Fruit fly (Drosophila melanogaster) whole organism, embryonic: Measurements from ENCODE around the gene Polr2M.
A peak's percentile ranks its signal among the peaks of the same experiment; 100 is the strongest.

ENCODE experiments used
- Bdp1 ChIP-seq: fragments of 200-800 bp; sonication (Bioruptor generic); optimal IDR thresholded peaks from 3 replicates; lab custom pipeline; 2016; ENCODE audit warnings: missing biosample characterization, missing genetic modification characterization
- Bgb ChIP-seq: fragments of 200-800 bp; sonication (Bioruptor generic); IDR thresholded peaks from 2 replicates; pipeline ENCODE4 v1.3.6; 2022; ENCODE audit warnings: missing biosample characterization, missing genetic modification characterization; ENCODE audit not compliant: partially characterized antibody
- CG10654 ChIP-seq: fragments of 200-800 bp; sonication (Bioruptor generic); optimal IDR thresholded peaks from 2 replicates; lab custom pipeline; 2016; ENCODE audit warnings: missing biosample characterization, missing genetic modification characterization
- CG11247 ChIP-seq: fragments of 200-800 bp; sonication (Bioruptor generic); IDR thresholded peaks from 2 replicates; pipeline ENCODE4 v1.3.6; 2022; ENCODE audit warnings: missing biosample characterization, missing genetic modification characterization
- CG13287 ChIP-seq: fragments of 200-800 bp; sonication (Bioruptor generic); IDR thresholded peaks from 2 replicates; pipeline ENCODE4 v1.3.6; 2022; ENCODE audit warnings: missing biosample characterization, missing genetic modification characterization; ENCODE audit not compliant: partially characterized antibody
- CG13296 ChIP-seq: fragments of 200-800 bp; sonication (Bioruptor generic); optimal IDR thresholded peaks from 3 replicates; lab custom pipeline; 2018; ENCODE audit warnings: missing biosample characterization, mild to moderate bottlenecking, missing genetic modification characterization
- CG14050 ChIP-seq: fragments of 200-800 bp; sonication (Bioruptor generic); IDR thresholded peaks from 3 replicates; pipeline ENCODE4 v1.3.6; 2022; ENCODE audit warnings: missing biosample characterization, missing genetic modification characterization
- CG14860 ChIP-seq: fragments of 200-800 bp; sonication (Bioruptor generic); IDR thresholded peaks from 3 replicates; pipeline ENCODE4 v1.3.6; 2022; ENCODE audit warnings: missing biosample characterization, missing genetic modification characterization; ENCODE audit not compliant: partially characterized antibody
- CG1603 ChIP-seq: fragments of 200-800 bp; sonication (Bioruptor generic); optimal IDR thresholded peaks from 2 replicates; lab custom pipeline; 2019; ENCODE audit warnings: missing biosample characterization, mild to moderate bottlenecking, missing genetic modification characterization, moderate library complexity
- CG16813 ChIP-seq: fragments of 200-800 bp; sonication (Bioruptor generic); IDR thresholded peaks from 3 replicates; pipeline ENCODE4 v1.3.6; 2022; ENCODE audit warnings: missing biosample characterization, missing genetic modification characterization; ENCODE audit not compliant: partially characterized antibody
- CG16815 ChIP-seq: fragments of 200-800 bp; sonication (Bioruptor generic); optimal IDR thresholded peaks from 3 replicates; lab custom pipeline; 2017; ENCODE audit warnings: missing biosample characterization, mild to moderate bottlenecking, missing genetic modification characterization
- CG18262 ChIP-seq: fragments of 200-800 bp; optimal IDR thresholded peaks from 3 replicates; lab custom pipeline; 2019; ENCODE audit warnings: missing biosample characterization, mild to moderate bottlenecking, missing genetic modification characterization, moderate library complexity
- CG18599 ChIP-seq: fragments of 200-800 bp; sonication (Bioruptor generic); optimal IDR thresholded peaks from 3 replicates; lab custom pipeline; 2017; ENCODE audit warnings: missing biosample characterization, missing genetic modification characterization, mild to moderate bottlenecking, moderate library complexity, missing genetic modification reagents
- CG18619 ChIP-seq: fragments of 200-800 bp; sonication (Bioruptor generic); optimal IDR thresholded peaks from 3 replicates; lab custom pipeline; 2017; ENCODE audit warnings: missing biosample characterization, mild to moderate bottlenecking, missing genetic modification characterization
- CG31441 ChIP-seq: fragments of 200-800 bp; sonication (Bioruptor generic); IDR thresholded peaks from 2 replicates; pipeline ENCODE4 v1.3.6; 2022; ENCODE audit warnings: missing biosample characterization, missing genetic modification characterization
- CG32532 ChIP-seq: fragments of 200-800 bp; sonication (Bioruptor generic); IDR thresholded peaks from 2 replicates; pipeline ENCODE4 v1.3.6; 2022; ENCODE audit warnings: missing biosample characterization, missing genetic modification characterization
- CG5180 ChIP-seq: fragments of 200-800 bp; sonication (Bioruptor generic); optimal IDR thresholded peaks from 3 replicates; lab custom pipeline; 2017; ENCODE audit warnings: missing biosample characterization, missing genetic modification characterization, mild to moderate bottlenecking, moderate library complexity, missing genetic modification reagents
- CG7839 ChIP-seq: fragments of 200-800 bp; sonication (Bioruptor generic); optimal IDR thresholded peaks from 3 replicates; lab custom pipeline; 2018; ENCODE audit warnings: missing biosample characterization, mild to moderate bottlenecking, missing genetic modification characterization, moderate library complexity
- CG8478 ChIP-seq: fragments of >200 bp; optimal IDR thresholded peaks from 2 replicates; lab custom pipeline; 2018
- CG8924 ChIP-seq: fragments of 200-800 bp; optimal IDR thresholded peaks from 3 replicates; lab custom pipeline; 2019; ENCODE audit warnings: missing biosample characterization, mild to moderate bottlenecking, missing genetic modification characterization, moderate library complexity
- CG9932 ChIP-seq: fragments of 200-800 bp; sonication (Bioruptor generic); IDR thresholded peaks from 2 replicates; pipeline ENCODE4 v1.3.6; 2022; ENCODE audit warnings: missing biosample characterization, missing genetic modification characterization
- Chrac-16 ChIP-seq: fragments of 200-800 bp; sonication (Bioruptor generic); optimal IDR thresholded peaks from 3 replicates; lab custom pipeline; 2016; ENCODE audit warnings: missing biosample characterization, missing genetic modification characterization
- CoRest ChIP-seq: fragments of 200-800 bp; sonication (Bioruptor generic); optimal IDR thresholded peaks from 3 replicates; lab custom pipeline; 2018; ENCODE audit warnings: missing biosample characterization, mild to moderate bottlenecking, missing genetic modification characterization, moderate library complexity
- Eip74EF ChIP-seq, 2 experiments: fragments of 200-800 bp in 1 of 2; fragments of >200 bp in 1 of 2; sonication (Bioruptor generic) in 1 of 2; optimal IDR thresholded peaks; 2 replicates each; lab custom pipeline; 2017 to 2019; ENCODE audit warnings: missing biosample characterization in 2 of 2, missing genetic modification characterization in 2 of 2, mild to moderate bottlenecking in 1 of 2, moderate library complexity in 1 of 2
- Ets97D ChIP-seq: fragments of 200-800 bp; sonication (Bioruptor generic); optimal IDR thresholded peaks from 3 replicates; lab custom pipeline; 2016; ENCODE audit warnings: missing biosample characterization, missing genetic modification characterization
- Lhr ChIP-seq: fragments of 200-800 bp; sonication (Bioruptor generic); optimal IDR thresholded peaks from 3 replicates; lab custom pipeline; 2017; ENCODE audit warnings: mild to moderate bottlenecking, missing biosample characterization, missing genetic modification reagents, missing genetic modification characterization
- PHDP ChIP-seq: fragments of 200-800 bp; sonication (Bioruptor generic); optimal IDR thresholded peaks from 3 replicates; lab custom pipeline; 2018; ENCODE audit warnings: missing biosample characterization, mild to moderate bottlenecking, missing genetic modification characterization, moderate library complexity
- Sry-δ ChIP-seq: fragments of 200-800 bp; sonication (Bioruptor generic); optimal IDR thresholded peaks from 2 replicates; lab custom pipeline; 2016; ENCODE audit warnings: missing biosample characterization, missing genetic modification characterization
- Tbp ChIP-seq: fragments of >200 bp; optimal IDR thresholded peaks from 2 replicates; lab custom pipeline; 2018; ENCODE audit warnings: missing biosample characterization, missing genetic modification characterization
- ato ChIP-seq: fragments of 200-800 bp; sonication (Bioruptor generic); IDR thresholded peaks from 2 replicates; pipeline ENCODE4 v1.3.6; 2022; ENCODE audit warnings: missing biosample characterization, missing genetic modification characterization; ENCODE audit not compliant: partially characterized antibody
- bcd ChIP-seq: fragments of 200-800 bp; sonication (Bioruptor generic); optimal IDR thresholded peaks from 2 replicates; lab custom pipeline; 2017; ENCODE audit warnings: missing biosample characterization, mild to moderate bottlenecking, missing genetic modification characterization
- caup ChIP-seq: fragments of 200-800 bp; sonication (Bioruptor generic); optimal IDR thresholded peaks from 3 replicates; lab custom pipeline; 2017; ENCODE audit warnings: missing biosample characterization, mild to moderate bottlenecking, missing genetic modification characterization, moderate library complexity; ENCODE audit not compliant: severe bottlenecking
- croc ChIP-seq: fragments of 200-800 bp; sonication (Bioruptor generic); conservative IDR thresholded peaks from 3 replicates; pipeline ENCODE4 v1.3.6; 2022; ENCODE audit warnings: missing biosample characterization, missing genetic modification characterization
- en ChIP-seq: fragments of 200-800 bp; sonication (Bioruptor generic); optimal IDR thresholded peaks from 2 replicates; lab custom pipeline; 2016; ENCODE audit warnings: missing biosample characterization, missing genetic modification characterization
- ewg ChIP-seq: fragments of 200-800 bp; sonication (Bioruptor generic); optimal IDR thresholded peaks from 3 replicates; lab custom pipeline; 2017; ENCODE audit warnings: mild to moderate bottlenecking, missing biosample characterization, missing genetic modification reagents, missing genetic modification characterization
- fd3F ChIP-seq: fragments of 200-800 bp; sonication (Bioruptor generic); optimal IDR thresholded peaks from 2 replicates; lab custom pipeline; 2018; ENCODE audit warnings: missing biosample characterization, mild to moderate bottlenecking, missing genetic modification characterization, moderate library complexity
- gcm ChIP-seq: fragments of 200-800 bp; sonication (Bioruptor generic); optimal IDR thresholded peaks from 2 replicates; lab custom pipeline; 2019; ENCODE audit warnings: missing biosample characterization, mild to moderate bottlenecking, missing genetic modification characterization, moderate library complexity
- hkb ChIP-seq, 2 experiments: fragments of 200-800 bp in 1 of 2; fragments of >200 bp in 1 of 2; sonication (Bioruptor generic) in 1 of 2; IDR thresholded peaks in 1 of 2; optimal IDR thresholded peaks in 1 of 2; 2 replicates each; pipeline versions ENCODE4 v1.3.6 to Lab custom; 2017 to 2022; ENCODE audit warnings: missing biosample characterization in 1 of 2, missing genetic modification characterization in 1 of 2
- insv ChIP-seq, 2 experiments: fragments of 200-800 bp; sonication (Bioruptor generic); optimal IDR thresholded peaks; 3 replicates each; lab custom pipeline; 2016 to 2018; ENCODE audit warnings: missing biosample characterization in 2 of 2, missing genetic modification characterization in 2 of 2
- row ChIP-seq: fragments of 200-800 bp; sonication (Bioruptor generic); IDR thresholded peaks from 3 replicates; pipeline ENCODE4 v1.3.6; 2022; ENCODE audit warnings: missing biosample characterization, missing genetic modification characterization
- sd ChIP-seq: fragments of 200-800 bp; sonication (Bioruptor generic); optimal IDR thresholded peaks from 3 replicates; lab custom pipeline; 2018; ENCODE audit warnings: missing biosample characterization, mild to moderate bottlenecking, missing genetic modification characterization, moderate library complexity
- shn ChIP-seq: fragments of 200-800 bp; sonication (Bioruptor generic); optimal IDR thresholded peaks from 3 replicates; lab custom pipeline; 2016; ENCODE audit warnings: missing biosample characterization, missing genetic modification characterization
- tgo ChIP-seq: fragments of 200-800 bp; sonication (Bioruptor generic); IDR thresholded peaks from 3 replicates; pipeline ENCODE4 v1.3.6; 2022; ENCODE audit warnings: missing biosample characterization, missing genetic modification characterization
- tup ChIP-seq: fragments of 200-800 bp; sonication (Bioruptor generic); optimal IDR thresholded peaks from 2 replicates; lab custom pipeline; 2016; ENCODE audit warnings: missing biosample characterization, mild to moderate bottlenecking, missing genetic modification characterization, moderate library complexity
- vnd ChIP-seq: fragments of 200-800 bp; sonication (Bioruptor generic); IDR thresholded peaks from 3 replicates; pipeline ENCODE4 v1.3.6; 2022; ENCODE audit warnings: missing biosample characterization, missing genetic modification characterization; ENCODE audit not compliant: partially characterized antibody
- zen2 ChIP-seq: fragments of 200-800 bp; sonication (Bioruptor generic); IDR thresholded peaks from 3 replicates; pipeline ENCODE4 v1.3.6; 2022; ENCODE audit warnings: missing biosample characterization, missing genetic modification characterization; ENCODE audit not compliant: partially characterized antibody
- zf30C ChIP-seq: fragments of 200-800 bp; sonication (Bioruptor generic); optimal IDR thresholded peaks from 3 replicates; lab custom pipeline; 2018; ENCODE audit warnings: missing biosample characterization, mild to moderate bottlenecking, missing genetic modification characterization

Polr2M gene

DNA sequence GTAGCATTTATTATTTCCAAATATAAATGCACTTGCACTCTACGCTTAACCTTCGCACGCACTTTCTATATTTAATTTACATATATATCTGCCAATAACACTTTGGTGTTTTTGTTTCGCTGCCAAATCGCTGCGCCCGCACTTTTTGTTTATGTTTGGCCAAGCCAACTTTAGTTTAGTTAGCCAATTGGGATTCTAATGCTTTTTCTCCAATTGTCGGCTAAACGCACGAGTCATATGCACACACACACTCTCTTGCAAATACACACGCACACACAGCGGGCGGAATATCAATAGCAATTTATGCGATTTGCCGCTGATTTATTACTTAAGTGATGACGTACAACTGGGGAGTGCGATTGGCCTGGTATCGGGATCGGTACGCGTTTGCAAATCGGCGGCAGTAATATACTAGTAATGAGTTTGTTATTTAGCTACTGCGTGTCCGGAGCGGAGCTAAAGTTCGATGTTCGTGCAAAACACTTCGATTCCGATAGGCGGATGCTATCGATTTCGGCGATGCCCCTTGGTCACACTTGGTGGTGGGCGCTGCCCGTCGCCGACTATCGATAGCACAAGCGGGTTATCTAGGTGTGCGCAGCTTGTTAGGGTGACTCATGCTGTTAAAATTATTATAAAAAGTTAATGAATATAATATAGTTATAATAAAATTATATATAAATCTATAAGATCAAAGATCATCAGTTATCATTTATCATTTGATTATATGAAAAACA is 3.0 kb upstream of the Polr2M start, which contains the start of gene vib (continued):
- peak; percentile 33; the same call in 1 of the 3 replicates for TF ChIP-seq CG14050 (GFP tag; lab: Robert Waterston, UW)
- TF ChIP-seq CG13287 = peak; percentile 93
- TF ChIP-seq CG14860 (GFP tag; lab: Robert Waterston, UW) = peak; percentile 89
- no peak for TF ChIP-seq hkb (optimal IDR thresholded peaks at IDR 0.05; lab: Kevin White, UChicago)
- peak; percentile 68 for TF ChIP-seq hkb (GFP tag; IDR thresholded peaks at IDR 0.05; lab: Robert Waterston, UW)
- no peak for TF ChIP-seq CG5180 (GFP tag; lab: Kevin White, UChicago)
- peak; percentile 32; the same call in 1 of the 3 replicates for TF ChIP-seq tgo
- TF ChIP-seq vnd (GFP tag; lab: Robert Waterston, UW) = peak; percentile 90
- no peak for TF ChIP-seq Tbp (GFP tag; lab: Kevin White, UChicago)
- TF ChIP-seq Eip74EF (GFP tag; optimal IDR thresholded peaks at IDR 0.05; lab: Kevin White, UChicago) = no peak
- TF ChIP-seq CG31441 (GFP tag; lab: Robert Waterston, UW) = peak; percentile 77
- TF ChIP-seq Sry-δ (GFP tag; lab: Kevin White, UChicago) = peak; percentile 92
- TF ChIP-seq en = no peak
- TF ChIP-seq CG18619 (GFP tag; lab: Kevin White, UChicago) = peak; percentile 52
- peak; percentile 58 for TF ChIP-seq Ets97D (GFP tag; lab: Kevin White, UChicago)
- TF ChIP-seq Lhr (GFP tag; lab: Kevin White, UChicago) = peak; percentile 32
- no peak for TF ChIP-seq CG16815 (GFP tag; lab: Kevin White, UChicago)
- TF ChIP-seq CG9932 (GFP tag; lab: Robert Waterston, UW) = peak; percentile 77
- TF ChIP-seq sd = no peak
- peak; percentile 91 for TF ChIP-seq CG16813
- TF ChIP-seq CG1603 (tag; lab: Kevin White, UChicago) = peak; percentile 60
- TF ChIP-seq croc (GFP tag; lab: Robert Waterston, UW) = no peak
- peak; percentile 56 for TF ChIP-seq caup (GFP tag; lab: Kevin White, UChicago)
- no peak for TF ChIP-seq Bdp1
- peak; percentile 76 for TF ChIP-seq CG32532 (GFP tag; lab: Robert Waterston, UW)
- TF ChIP-seq CG8924 (tag; lab: Kevin White, UChicago) = peak; percentile 60
- TF ChIP-seq zen2 (GFP tag; lab: Robert Waterston, UW) = peak; percentile 86
- TF ChIP-seq fd3F (GFP tag; lab: Kevin White, UChicago) = peak; percentile 0
- peak; percentile 52 for TF ChIP-seq gcm (GFP tag; lab: Kevin White, UChicago)
- peak; percentile 11 for TF ChIP-seq CG10654 (GFP tag; lab: Kevin White, UChicago)
- no peak for TF ChIP-seq CG13296 (GFP tag; lab: Kevin White, UChicago)
- TF ChIP-seq ato (GFP tag; lab: Robert Waterston, UW) = peak; percentile 96
- TF ChIP-seq tup (GFP tag; lab: Kevin White, UChicago) = peak; percentile 26
- peak; percentile 58 for TF ChIP-seq CG11247
- peak; percentile 97 for TF ChIP-seq Bgb (GFP tag; lab: Robert Waterston, UW)
- TF ChIP-seq bcd = peak; percentile 27
- peak; percentile 69 for TF ChIP-seq CG18262
- no peak for TF ChIP-seq CG8478
- TF ChIP-seq row (GFP tag; lab: Robert Waterston, UW) = peak; percentile 84
- peak; percentile 78 for TF ChIP-seq ewg (GFP tag; lab: Kevin White, UChicago)
- no peak for TF ChIP-seq zf30C (GFP tag; lab: Kevin White, UChicago)
- TF ChIP-seq insv (GFP tag; optimal IDR thresholded peaks at IDR 0.05; lab: Kevin White, UChicago) = peak in 1 of 2 experiments; percentile 43
- TF ChIP-seq shn (GFP tag; lab: Kevin White, UChicago) = peak; percentile 34
- TF ChIP-seq CoRest (tag; lab: Kevin White, UChicago) = peak; percentile 69
- TF ChIP-seq CG7839 (tag; lab: Kevin White, UChicago) = no peak
- TF ChIP-seq Chrac-16 (GFP tag; lab: Kevin White, UChicago) = peak; percentile 12
- TF ChIP-seq CG18599 (GFP tag; lab: Kevin White, UChicago) = no peak
- peak; percentile 57 for TF ChIP-seq PHDP (tag; lab: Kevin White, UChicago)
